Fruit fly (Drosophila melanogaster) S2 (cell line): ENCODE results near the gene CG15528.
A peak's percentile ranks its signal among the peaks of the same experiment; 100 is the strongest.

ENCODE experiments used
- CG8478 ChIP-seq: fragments of >200 bp; optimal IDR thresholded peaks from 2 replicates; lab custom pipeline; 2018
- CTCF ChIP-seq, 2 experiments: fragments of >200 bp; optimal IDR thresholded peaks; 2 replicates each; lab custom pipeline; 2018

DNA sequence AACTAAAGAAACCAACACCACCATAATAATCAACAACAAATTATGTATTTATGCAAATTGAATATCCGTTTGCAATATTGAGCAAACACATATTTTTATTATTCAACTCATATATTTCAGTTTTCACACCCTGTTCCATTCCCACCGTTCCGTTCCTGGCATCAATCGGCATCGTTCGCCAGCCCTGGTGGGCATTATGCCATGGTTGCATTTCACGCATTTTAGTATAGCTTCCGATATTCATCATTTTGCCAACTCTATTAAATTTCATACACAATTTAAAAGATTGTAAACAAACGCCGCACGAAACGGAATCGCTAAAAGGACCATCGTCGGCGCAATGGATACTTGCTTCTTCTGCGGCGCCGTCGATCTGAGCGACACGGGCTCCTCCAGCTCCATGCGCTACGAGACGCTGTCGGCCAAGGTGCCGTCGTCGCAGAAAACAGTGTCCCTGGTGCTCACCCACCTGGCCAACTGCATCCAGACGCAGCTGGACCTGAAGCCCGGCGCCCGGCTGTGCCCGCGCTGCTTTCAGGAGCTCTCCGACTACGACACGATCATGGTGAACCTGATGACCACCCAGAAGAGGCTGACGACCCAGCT, 8.7 kb downstream of the CG15528 start, which contains the start of gene Sry-delta:
- TF ChIP-seq CG8478: no peak
- peak; percentile 10 to 34 for TF ChIP-seq CTCF (optimal IDR thresholded peaks at IDR 0.05; lab: Kevin White, UChicago)
